Fruit fly (Drosophila melanogaster) whole organism, pupa: ENCODE results near the gene Chd1.

Experiments
- CG10348 ChIP-seq: fragments of 200-800 bp; sonication (Bioruptor generic); IDR thresholded peaks from 2 replicates; pipeline ENCODE4 v1.3.6; 2022; ENCODE audit warnings: missing biosample characterization, missing genetic modification characterization
- CG12605 ChIP-seq: fragments of 200-800 bp; sonication (Bioruptor generic); IDR thresholded peaks from 2 replicates; pipeline ENCODE4 v1.3.6; 2022; ENCODE audit warnings: missing biosample characterization, missing genetic modification characterization
- CG13204 ChIP-seq: fragments of 200-800 bp; sonication (Bioruptor generic); optimal IDR thresholded peaks from 2 replicates; lab custom pipeline; 2018; ENCODE audit warnings: missing biosample characterization, mild to moderate bottlenecking, missing genetic modification characterization, moderate library complexity
- CG14655 ChIP-seq: fragments of 200-800 bp; sonication (Bioruptor generic); optimal IDR thresholded peaks from 3 replicates; lab custom pipeline; 2017; ENCODE audit warnings: mild to moderate bottlenecking, missing biosample characterization, missing genetic modification reagents, missing genetic modification characterization
- CG15710 ChIP-seq: fragments of 200-800 bp; sonication (Bioruptor generic); optimal IDR thresholded peaks from 2 replicates; lab custom pipeline; 2018; ENCODE audit warnings: missing biosample characterization, mild to moderate bottlenecking, missing genetic modification characterization, moderate library complexity
- CG17806 ChIP-seq: fragments of 200-800 bp; sonication (Bioruptor generic); optimal IDR thresholded peaks from 2 replicates; lab custom pipeline; 2018; ENCODE audit warnings: missing biosample characterization, mild to moderate bottlenecking, missing genetic modification characterization, moderate library complexity
- CG32121 ChIP-seq: fragments of 200-800 bp; sonication (Bioruptor generic); IDR thresholded peaks from 2 replicates; pipeline ENCODE4 v1.3.6; 2022; ENCODE audit warnings: missing biosample characterization, missing genetic modification characterization
- CG34367 ChIP-seq: fragments of 200-800 bp; sonication (Bioruptor generic); optimal IDR thresholded peaks from 2 replicates; lab custom pipeline; 2018; ENCODE audit warnings: missing biosample characterization, mild to moderate bottlenecking, missing genetic modification characterization
- CG4496 ChIP-seq: fragments of 200-800 bp; sonication (Bioruptor generic); IDR thresholded peaks from 3 replicates; pipeline ENCODE4 v1.3.6; 2022; ENCODE audit warnings: missing biosample characterization, missing genetic modification characterization
- CG8159 ChIP-seq: fragments of 200-800 bp; sonication (Bioruptor generic); optimal IDR thresholded peaks from 3 replicates; lab custom pipeline; 2018; ENCODE audit warnings: missing biosample characterization, mild to moderate bottlenecking, missing genetic modification characterization, moderate library complexity
- CG8301 ChIP-seq: fragments of 200-800 bp; sonication (Bioruptor generic); optimal IDR thresholded peaks from 2 replicates; lab custom pipeline; 2018; ENCODE audit warnings: missing biosample characterization, mild to moderate bottlenecking, missing genetic modification characterization
- CG9948 ChIP-seq: fragments of 200-800 bp; sonication (Bioruptor generic); optimal IDR thresholded peaks from 2 replicates; lab custom pipeline; 2018; ENCODE audit warnings: missing biosample characterization, mild to moderate bottlenecking, missing genetic modification characterization, moderate library complexity
- D1 ChIP-seq: fragments of 200-800 bp; sonication (Bioruptor generic); optimal IDR thresholded peaks from 2 replicates; lab custom pipeline; 2018; ENCODE audit warnings: missing biosample characterization, mild to moderate bottlenecking, missing genetic modification characterization, moderate library complexity
- EcR ChIP-seq: fragments of 200-800 bp; sonication (Bioruptor generic); optimal IDR thresholded peaks from 3 replicates; lab custom pipeline; 2019; ENCODE audit warnings: missing biosample characterization, missing genetic modification characterization, mild to moderate bottlenecking, moderate library complexity, missing genetic modification reagents
- Ets98B ChIP-seq: fragments of 200-800 bp; sonication (Bioruptor generic); IDR thresholded peaks from 2 replicates; pipeline ENCODE4 v1.3.6; 2022; ENCODE audit warnings: missing biosample characterization, missing genetic modification characterization
- Pif1A ChIP-seq: fragments of 200-800 bp; sonication (Bioruptor generic); optimal IDR thresholded peaks from 3 replicates; lab custom pipeline; 2016; ENCODE audit warnings: missing biosample characterization, missing genetic modification characterization
- Pif1B ChIP-seq: fragments of 200-800 bp; sonication (Bioruptor generic); optimal IDR thresholded peaks from 3 replicates; lab custom pipeline; 2016; ENCODE audit warnings: missing biosample characterization, missing genetic modification characterization
- Snoo ChIP-seq: fragments of 200-800 bp; sonication (Bioruptor generic); optimal IDR thresholded peaks from 3 replicates; lab custom pipeline; 2017; ENCODE audit warnings: missing biosample characterization, mild to moderate bottlenecking, missing genetic modification characterization, inconsistent platforms
- fd96Ca ChIP-seq: fragments of 200-800 bp; sonication (Bioruptor generic); IDR thresholded peaks from 3 replicates; pipeline ENCODE4 v1.3.6; 2022; ENCODE audit warnings: missing biosample characterization, missing genetic modification characterization
- gl ChIP-seq: fragments of 200-800 bp; sonication (Bioruptor generic); optimal IDR thresholded peaks from 2 replicates; lab custom pipeline; 2018; ENCODE audit warnings: missing biosample characterization, mild to moderate bottlenecking, missing genetic modification characterization
- rn ChIP-seq: fragments of 200-800 bp; sonication (Bioruptor generic); IDR thresholded peaks from 2 replicates; pipeline ENCODE4 v1.3.6; 2022; ENCODE audit warnings: missing biosample characterization, missing genetic modification characterization

Chd1 gene

dm6 chr2L:3022986-3023385 is 35.5 kb upstream of the Chd1 start, which contains the start of the genes alpha4GT1 and Prp40:
TSS of gene alpha4GT1 (minus strand) at chr2L:3023141.
TSS of gene Prp40 (plus strand) at chr2L:3023226.
- TF ChIP-seq CG17806 (no peak), fd96Ca (GFP tag; lab: Robert Waterston, UW) (no peak), CG14655 (GFP tag; lab: Kevin White, UChicago) (no peak), EcR (GFP tag; lab: Kevin White, UChicago) (no peak), CG15710 (tag; lab: Kevin White, UChicago) (no peak), CG9948 (tag; lab: Kevin White, UChicago) (no peak), CG8301 (no peak), Pif1B (no peak), CG13204 (GFP tag; lab: Kevin White, UChicago) (no peak), rn (GFP tag; lab: Robert Waterston, UW) (no peak), gl (tag; lab: Kevin White, UChicago) (no peak), CG12605 (GFP tag; lab: Robert Waterston, UW) (no peak), CG34367 (tag; lab: Kevin White, UChicago) (no peak), Pif1A (GFP tag; lab: Kevin White, UChicago) (no peak), Ets98B (no peak), CG10348 (GFP tag; lab: Robert Waterston, UW) (no peak), Snoo (no peak), CG4496 (GFP tag; lab: Robert Waterston, UW) (no peak), D1 (no peak)

DNA sequence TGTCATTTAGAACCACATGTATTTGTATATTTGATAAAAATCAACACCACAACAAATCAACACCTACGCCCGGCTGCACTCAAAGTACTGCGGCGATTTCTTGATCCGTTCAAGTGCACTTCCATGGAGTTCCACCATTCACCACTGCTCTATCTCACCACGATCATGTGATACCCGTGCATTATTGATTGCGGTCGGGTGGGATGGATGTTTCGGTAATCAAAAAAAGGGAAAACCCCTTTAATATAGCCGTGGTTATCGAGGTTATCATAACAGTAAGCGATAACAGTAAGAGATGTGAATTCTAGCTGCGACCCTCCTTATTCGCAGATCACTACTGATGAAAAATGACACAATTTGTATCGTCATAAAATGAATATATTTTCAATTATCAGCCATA is 30.7 kb upstream of the Chd1 start, which contains the start of the genes CG17224 and CG17264:
Gene CG17224 (minus strand): TSS at position 97 of the 400 bp plus-strand sequence.
Gene CG17264 (plus strand): TSS at position 297 of the 400 bp plus-strand sequence.
- no peak for TF ChIP-seq Pif1B
- no peak for TF ChIP-seq CG13204 (GFP tag; lab: Kevin White, UChicago)
- TF ChIP-seq CG9948 (tag; lab: Kevin White, UChicago): no peak

dm6 chr2L:3012780-3013179 is 25.3 kb upstream of the Chd1 start:
- TF ChIP-seq CG4496 (GFP tag; lab: Robert Waterston, UW) (peak; percentile 86), CG32121 (GFP tag; lab: Robert Waterston, UW) (peak; percentile 69), Ets98B (peak; percentile 80), rn (GFP tag; lab: Robert Waterston, UW) (no peak), CG13204 (GFP tag; lab: Kevin White, UChicago) (no peak), CG8159 (tag; lab: Kevin White, UChicago) (no peak), gl (tag; lab: Kevin White, UChicago) (no peak), CG8301 (peak; percentile 67), CG17806 (peak; percentile 59), CG10348 (GFP tag; lab: Robert Waterston, UW) (no peak), fd96Ca (GFP tag; lab: Robert Waterston, UW) (peak; percentile 74; the same call in 2 of the 3 replicates), CG14655 (GFP tag; lab: Kevin White, UChicago) (peak; percentile 81), EcR (GFP tag; lab: Kevin White, UChicago) (no peak), CG12605 (GFP tag; lab: Robert Waterston, UW) (peak; percentile 54; the same call in 1 of the 2 replicates), D1 (no peak), CG9948 (tag; lab: Kevin White, UChicago) (peak; percentile 57), CG34367 (tag; lab: Kevin White, UChicago) (peak; percentile 39), CG15710 (tag; lab: Kevin White, UChicago) (peak; percentile 52), Pif1A (GFP tag; lab: Kevin White, UChicago) (peak; percentile 69), Pif1B (peak; percentile 44), Snoo (peak; percentile 12)

DNA sequence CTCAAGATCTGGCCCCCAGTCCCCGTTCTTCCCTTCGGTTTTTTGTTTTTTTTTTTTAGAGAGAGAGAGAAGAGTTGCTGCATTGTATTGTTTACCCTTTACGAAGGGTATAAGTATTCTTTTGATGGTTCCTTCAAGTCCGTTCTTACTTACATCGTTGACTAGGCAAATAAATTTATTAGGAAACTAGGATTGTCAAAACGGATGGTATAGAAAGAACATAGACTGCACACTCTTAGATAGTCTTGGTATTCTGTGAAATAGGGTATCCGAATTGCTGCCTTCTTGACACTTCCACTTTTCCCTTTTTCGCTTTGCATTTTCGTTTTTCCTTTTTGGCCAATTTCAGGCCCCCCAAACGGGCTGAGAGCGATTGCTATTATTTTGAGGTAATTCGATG is 24.0 kb upstream of the Chd1 start:
- TF ChIP-seq gl (tag; lab: Kevin White, UChicago) (peak; percentile 21), CG8301 (peak; percentile 38), CG17806 (peak; percentile 70), fd96Ca (GFP tag; lab: Robert Waterston, UW) (peak; percentile 60; the same call in 2 of the 3 replicates), Ets98B (no peak), CG32121 (GFP tag; lab: Robert Waterston, UW) (no peak), CG14655 (GFP tag; lab: Kevin White, UChicago) (peak; percentile 57), Pif1A (GFP tag; lab: Kevin White, UChicago) (peak; percentile 75), EcR (GFP tag; lab: Kevin White, UChicago) (no peak), D1 (no peak), CG9948 (tag; lab: Kevin White, UChicago) (peak; percentile 57), CG10348 (GFP tag; lab: Robert Waterston, UW) (no peak), CG12605 (GFP tag; lab: Robert Waterston, UW) (no peak; the same call in 1 of the 2 replicates), CG8159 (tag; lab: Kevin White, UChicago) (peak; percentile 80), CG15710 (tag; lab: Kevin White, UChicago) (peak; percentile 73), CG13204 (GFP tag; lab: Kevin White, UChicago) (peak; percentile 22), Pif1B (peak; percentile 79), Snoo (peak; percentile 78), CG34367 (tag; lab: Kevin White, UChicago) (peak; percentile 66), CG4496 (GFP tag; lab: Robert Waterston, UW) (peak; percentile 60; the same call in 2 of the 3 replicates), rn (GFP tag; lab: Robert Waterston, UW) (no peak)

DNA sequence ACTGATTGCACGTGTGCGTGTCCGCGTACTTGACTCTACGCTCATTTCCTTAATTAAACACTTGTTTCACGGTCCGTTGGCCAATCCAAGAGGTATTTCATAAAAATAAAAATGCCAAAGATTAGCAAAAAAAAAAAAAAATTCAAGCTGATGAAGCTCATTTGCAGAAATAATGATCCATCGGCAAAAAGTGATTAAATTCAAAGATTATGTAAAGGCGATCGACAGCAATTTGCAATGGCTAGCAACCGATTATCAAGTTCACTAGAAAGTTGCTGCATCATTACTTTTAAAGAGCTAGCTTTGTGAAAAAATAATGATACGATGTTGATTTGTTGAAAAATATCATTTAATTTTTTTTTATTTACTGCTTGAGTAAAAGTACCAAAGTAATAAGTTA is 21.9 kb upstream of the Chd1 start:
- TF ChIP-seq CG14655 (GFP tag; lab: Kevin White, UChicago) (no peak), Snoo (no peak), gl (tag; lab: Kevin White, UChicago) (no peak)

DNA sequence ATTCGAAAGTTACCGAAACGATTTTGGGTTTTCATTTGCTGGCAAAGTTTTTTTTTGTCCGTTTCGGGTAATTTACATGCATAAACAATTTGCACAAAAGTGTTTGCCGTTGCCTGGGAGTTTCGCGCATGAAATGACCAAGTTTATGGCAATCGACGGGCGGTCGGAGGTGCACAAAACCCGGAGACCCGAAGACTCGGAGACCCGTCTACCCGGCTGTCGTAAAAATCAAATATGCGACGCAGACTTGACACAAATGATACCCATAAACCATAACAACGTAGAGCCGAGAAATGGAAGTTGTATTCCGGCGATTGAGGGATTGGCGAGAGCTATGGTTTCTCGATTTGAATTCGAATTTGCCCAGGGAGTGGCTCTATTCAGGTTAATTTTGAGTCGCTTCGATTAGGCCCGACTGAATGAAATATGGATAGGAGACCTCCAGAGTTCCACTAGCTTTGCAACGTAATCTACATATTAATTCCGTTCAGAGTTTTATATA is 19.5 kb upstream of the Chd1 start:
- TF ChIP-seq Ets98B (no peak), CG13204 (GFP tag; lab: Kevin White, UChicago) (no peak)
